Worm (Caenorhabditis elegans): ENCODE measurements around the gene fbxa-211.

DNA sequence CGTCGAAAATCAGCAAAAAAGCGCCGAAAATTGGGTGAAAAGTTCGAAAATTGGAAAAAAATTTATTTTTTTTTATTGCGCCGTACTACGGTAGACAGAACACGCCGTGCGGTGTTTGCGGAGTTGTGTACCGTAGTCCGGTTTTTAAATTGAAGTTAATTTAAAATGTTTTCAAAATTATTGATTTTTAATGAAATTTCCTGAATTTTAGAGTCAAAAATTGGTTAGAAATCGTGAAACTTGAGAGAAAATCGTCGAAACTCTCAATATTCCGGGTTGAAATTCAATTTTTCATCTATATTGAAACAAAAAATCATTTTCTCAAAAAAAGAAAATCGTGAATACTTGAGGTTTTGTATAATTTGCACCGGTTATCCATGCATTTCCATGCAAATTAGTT is 45.5 kb upstream of the fbxa-211 start, which contains the start of gene nova-1:
- TF ChIP-seq T22C8.4 (GFP tag; IDR thresholded peaks at IDR 0.05) (no peak), cog-1 (tag; optimal IDR thresholded peaks at IDR 0.05) (no peak), ztf-23 (GFP tag; IDR thresholded peaks at IDR 0.05) (no peak), flt-1 (GFP tag; IDR thresholded peaks at IDR 0.05) (no peak), ztf-29 (GFP tag; IDR thresholded peaks at IDR 0.05) (no peak), tab-1 (GFP tag; IDR thresholded peaks at IDR 0.05) (no peak), klf-2 (GFP tag; conservative IDR thresholded peaks at IDR 0.05) (no peak)
